Worm (Caenorhabditis elegans): ENCODE data around the gene F58E6.8.

The F58E6.8 gene

DNA sequence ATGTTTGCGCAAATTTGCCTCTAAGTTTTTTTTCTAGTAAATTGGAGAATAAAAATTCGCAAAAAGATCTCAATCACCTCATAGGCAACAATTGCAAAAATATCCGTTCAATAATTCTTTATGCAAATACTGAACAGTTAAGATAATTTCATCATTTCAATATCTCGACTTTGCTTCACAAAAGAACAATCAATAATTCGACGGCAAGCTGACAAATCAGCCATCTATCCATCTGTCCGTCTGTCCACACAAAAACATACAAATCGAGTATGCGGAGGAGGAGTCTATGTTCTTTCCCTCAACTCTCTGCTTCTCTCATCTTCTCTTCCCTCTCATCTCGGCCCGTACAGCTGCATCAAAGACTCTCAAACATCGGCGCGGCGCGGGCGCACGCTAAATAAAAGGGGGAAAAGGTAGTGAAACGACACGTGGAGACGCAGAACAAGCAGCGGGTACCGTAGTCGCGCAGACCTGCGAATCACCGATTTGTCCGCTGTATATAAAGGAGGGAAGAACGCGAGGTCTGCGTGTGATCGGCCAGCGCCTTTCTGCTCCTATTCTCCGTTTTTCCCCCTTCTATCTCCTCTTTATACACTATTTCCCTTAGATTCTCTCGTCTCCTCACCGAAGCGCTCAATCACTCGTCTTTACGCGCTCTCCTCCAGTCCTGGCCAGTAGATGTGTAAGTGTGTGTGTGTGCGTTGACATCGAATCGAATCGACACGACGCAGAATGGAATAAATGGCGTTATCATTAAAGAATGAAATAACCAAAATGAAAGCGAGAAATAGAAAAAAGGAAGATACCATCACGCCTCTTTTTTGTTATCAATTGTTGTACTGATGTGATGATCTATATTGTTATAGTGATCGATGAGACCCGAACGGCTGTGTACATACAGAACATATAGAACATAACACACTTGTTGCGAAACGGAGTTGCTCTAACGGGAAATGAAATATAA lies 24.6 kb downstream of the F58E6.8 start (continued):
- TF ChIP-seq fos-1 (tag; optimal IDR thresholded peaks at IDR 0.05), result peak; percentile 97
- no peak for TF ChIP-seq ceh-82 (tag; optimal IDR thresholded peaks at IDR 0.05)

DNA sequence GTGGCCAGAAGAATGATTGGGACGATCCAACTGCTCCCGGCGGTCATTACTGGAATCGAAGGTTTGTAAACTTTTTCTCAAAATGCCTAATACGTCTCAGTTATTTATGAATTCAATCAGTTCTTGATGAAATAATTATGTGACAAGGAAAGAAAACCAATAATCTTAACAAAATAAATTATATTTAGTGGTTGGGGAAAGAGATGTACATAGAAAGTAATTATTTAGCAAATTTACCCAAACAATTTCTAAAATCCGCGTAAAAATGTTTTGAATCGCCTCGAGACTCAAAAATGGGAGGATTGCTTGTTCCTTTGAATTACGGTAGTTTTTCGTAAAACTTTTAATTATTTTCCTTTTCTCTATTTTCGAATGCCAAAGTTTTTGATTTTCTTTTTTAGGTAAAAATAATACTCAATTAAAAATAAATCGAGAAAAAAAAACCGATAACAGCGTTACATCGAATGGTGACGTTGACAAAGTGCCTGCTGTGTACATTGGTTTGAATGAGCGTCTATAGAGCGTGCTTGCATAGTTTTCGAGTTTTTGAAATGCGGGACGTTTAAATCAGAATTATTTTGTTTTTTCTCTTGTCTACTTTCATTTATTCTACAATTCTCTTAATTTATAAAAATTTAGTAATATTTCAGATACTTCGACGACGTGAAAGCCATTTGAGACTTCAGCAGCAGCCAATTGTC lies 26.0 kb downstream of the F58E6.8 start, which contains the start of the genes aagr-3 and drap-1:
Gene aagr-3 (minus strand): TSS at position 51 of the 701 bp plus-strand sequence.
Gene drap-1 (plus strand): TSS at position 645 of the 701 bp plus-strand sequence.
- TF ChIP-seq egl-27 (tag; optimal IDR thresholded peaks at IDR 0.05) (no peak), ZK546.5 (tag; optimal IDR thresholded peaks at IDR 0.05) (no peak), C34F6.9 (tag; optimal IDR thresholded peaks at IDR 0.05) (peak; percentile 82), snpc-4 (tag; optimal IDR thresholded peaks at IDR 0.05) (peak; percentile 42), nhr-21 (tag; optimal IDR thresholded peaks at IDR 0.05) (no peak), alr-1 (tag; optimal IDR thresholded peaks at IDR 0.05) (no peak), mbf-1 (tag; optimal IDR thresholded peaks at IDR 0.05) (no peak), elt-1 (tag; optimal IDR thresholded peaks at IDR 0.05) (no peak), unc-55 (GFP tag; optimal IDR thresholded peaks at IDR 0.05) (peak; percentile 86), nhr-12 (tag; optimal IDR thresholded peaks at IDR 0.05) (no peak), lin-11 (tag; optimal IDR thresholded peaks at IDR 0.05) (no peak), unc-62 (GFP tag; optimal IDR thresholded peaks at IDR 0.05) (no peak), unc-39 (tag; optimal IDR thresholded peaks at IDR 0.05) (no peak), nhr-23 (tag; optimal IDR thresholded peaks at IDR 0.05) (no peak), nhr-25 (tag; optimal IDR thresholded peaks at IDR 0.05) (no peak), ceh-16 (tag; optimal IDR thresholded peaks at IDR 0.05) (no peak), fos-1 (tag; optimal IDR thresholded peaks at IDR 0.05) (peak; percentile 83), nhr-129 (tag; optimal IDR thresholded peaks at IDR 0.05) (peak; percentile 77), ceh-82 (tag; optimal IDR thresholded peaks at IDR 0.05) (no peak), sem-4 (tag; optimal IDR thresholded peaks at IDR 0.05) (peak; percentile 61), ama-1 (optimal IDR thresholded peaks at IDR 0.05) (peak; percentile 61), lin-13 (GFP tag; optimal IDR thresholded peaks at IDR 0.05) (peak; percentile 55), zag-1 (tag; optimal IDR thresholded peaks at IDR 0.05) (no peak), ztf-4 (tag; optimal IDR thresholded peaks at IDR 0.05) (peak; percentile 12), sma-3 (GFP tag; optimal IDR thresholded peaks at IDR 0.05) (peak; percentile 51), nhr-11 (tag; optimal IDR thresholded peaks at IDR 0.05) (no peak), blmp-1 (tag; optimal IDR thresholded peaks at IDR 0.05; ENCODE audit: insufficient read depth) (no peak), nhr-237 (tag; optimal IDR thresholded peaks at IDR 0.05) (no peak), ztf-11 (tag; optimal IDR thresholded peaks at IDR 0.05) (no peak), Y55F3AM.14 (GFP tag; optimal IDR thresholded peaks at IDR 0.05) (no peak), mdl-1 (tag; optimal IDR thresholded peaks at IDR 0.05) (no peak), nhr-77 (tag; optimal IDR thresholded peaks at IDR 0.05) (no peak), aly-2 (tag; optimal IDR thresholded peaks at IDR 0.05) (no peak), dmd-4 (tag; optimal IDR thresholded peaks at IDR 0.05) (no peak), lsy-2 (tag; optimal IDR thresholded peaks at IDR 0.05) (peak in 1 of 2 experiments; percentile 82), elt-3 (tag; optimal IDR thresholded peaks at IDR 0.05) (no peak), nhr-6 (tag; optimal IDR thresholded peaks at IDR 0.05) (no peak), R02D3.7 (tag; optimal IDR thresholded peaks at IDR 0.05) (no peak), skn-1 (tag; optimal IDR thresholded peaks at IDR 0.05) (peak; percentile 25), crh-2 (tag; optimal IDR thresholded peaks at IDR 0.05) (peak; percentile 90), nhr-10 (tag; optimal IDR thresholded peaks at IDR 0.05) (no peak), F13H6.1 (tag; optimal IDR thresholded peaks at IDR 0.05) (peak; percentile 39), sma-9 (GFP tag; optimal IDR thresholded peaks at IDR 0.05) (peak; percentile 40), sma-9 (tag; optimal IDR thresholded peaks at IDR 0.05) (no peak), peb-1 (tag; optimal IDR thresholded peaks at IDR 0.05) (no peak), mab-5 (tag; optimal IDR thresholded peaks at IDR 0.05) (peak; percentile 26), ztf-1 (GFP tag; conservative IDR thresholded peaks at IDR 0.05) (no peak), lin-39 (tag; optimal IDR thresholded peaks at IDR 0.05) (no peak), gmeb-1 (tag; optimal IDR thresholded peaks at IDR 0.05) (peak; percentile 56)
